Worm (Caenorhabditis elegans) whole organism, young adult: ENCODE data around the gene srd-28.
A peak's percentile ranks its signal among the peaks of the same experiment; 100 is the strongest.

Experiments
- B0019.2 ChIP-seq: fragments of 200-800 bp; sonication (Bioruptor generic); conservative IDR thresholded peaks from 2 replicates; pipeline ENCODE4 v1.3.6; 2022; ENCODE audit warnings: missing genetic modification reagents, missing genetic modification characterization, missing compliant biosample characterization
- C06A6.2 ChIP-seq: fragments of 200-800 bp; sonication (Bioruptor generic); conservative IDR thresholded peaks from 2 replicates; pipeline ENCODE4 v1.3.6; 2022; ENCODE audit warnings: missing genetic modification characterization, missing compliant biosample characterization
- F10E7.11 ChIP-seq: sonication (generic microtip); optimal IDR thresholded peaks from 2 replicates; lab custom pipeline; 2017; ENCODE audit warnings: mild to moderate bottlenecking, missing genetic modification characterization, moderate library complexity, missing compliant biosample characterization
- K11D2.4 ChIP-seq: fragments of 200-800 bp; sonication (Bioruptor generic); IDR thresholded peaks from 2 replicates; pipeline ENCODE4 v1.3.6; 2022; ENCODE audit warnings: missing genetic modification reagents, missing genetic modification characterization, missing compliant biosample characterization
- T26A5.8 ChIP-seq: sonication (generic microtip); optimal IDR thresholded peaks from 2 replicates; lab custom pipeline; 2016; ENCODE audit warnings: missing genetic modification characterization, missing compliant biosample characterization
- atf-7 ChIP-seq: sonication (generic microtip); optimal IDR thresholded peaks from 2 replicates; lab custom pipeline; 2017; ENCODE audit warnings: mild to moderate bottlenecking, missing genetic modification characterization, missing compliant biosample characterization
- attf-6 ChIP-seq: fragments of 200-800 bp; sonication (Bioruptor generic); IDR thresholded peaks from 2 replicates; pipeline ENCODE4 v1.3.6; 2022; ENCODE audit warnings: missing genetic modification reagents, missing genetic modification characterization, missing compliant biosample characterization
- ceh-100 ChIP-seq: fragments of 200-800 bp; sonication (Bioruptor generic); IDR thresholded peaks from 2 replicates; pipeline ENCODE4 v1.3.6; 2022; ENCODE audit warnings: missing genetic modification reagents, missing genetic modification characterization, missing compliant biosample characterization
- ceh-40 ChIP-seq: fragments of 200-800 bp; sonication (Bioruptor generic); IDR thresholded peaks from 2 replicates; pipeline ENCODE4 v1.3.6; 2022; ENCODE audit warnings: missing genetic modification characterization, missing compliant biosample characterization
- ceh-91 ChIP-seq: fragments of 200-800 bp; sonication (Bioruptor generic); IDR thresholded peaks from 2 replicates; pipeline ENCODE4 v1.3.6; 2022; ENCODE audit warnings: missing genetic modification reagents, missing genetic modification characterization, missing compliant biosample characterization
- dox-1 ChIP-seq: fragments of 200-800 bp; sonication (Bioruptor generic); IDR thresholded peaks from 2 replicates; pipeline ENCODE4 v1.3.6; 2022; ENCODE audit warnings: missing genetic modification reagents, missing genetic modification characterization, missing compliant biosample characterization
- dpl-1 ChIP-seq: fragments of 150-350 bp; optimal IDR thresholded peaks from 2 replicates; lab custom pipeline; 2014; ENCODE audit warnings: missing biosample characterization, missing genetic modification reagents, missing genetic modification characterization
- efl-1 ChIP-seq: fragments of 150-350 bp; optimal IDR thresholded peaks from 2 replicates; lab custom pipeline; 2014; ENCODE audit warnings: missing biosample characterization, missing genetic modification reagents, missing genetic modification characterization
- egl-44 ChIP-seq: fragments of 200-800 bp; sonication (Bioruptor generic); IDR thresholded peaks from 2 replicates; pipeline ENCODE4 v1.3.6; 2022; ENCODE audit warnings: missing genetic modification reagents, missing genetic modification characterization, missing compliant biosample characterization
- egrh-3 ChIP-seq: fragments of 200-800 bp; sonication (Bioruptor generic); IDR thresholded peaks from 2 replicates; pipeline ENCODE4 v1.3.6; 2022; ENCODE audit warnings: missing genetic modification reagents, missing genetic modification characterization, missing compliant biosample characterization
- him-1 ChIP-seq: sonication (generic microtip); optimal IDR thresholded peaks from 2 replicates; lab custom pipeline; 2016; ENCODE audit warnings: missing genotype, missing genetic modification reagents, missing genetic modification characterization, missing compliant biosample characterization
- hlh-26 ChIP-seq: fragments of 200-800 bp; sonication (Bioruptor generic); conservative IDR thresholded peaks from 2 replicates; pipeline ENCODE4 v1.3.6; 2022; ENCODE audit warnings: missing genetic modification reagents, missing genetic modification characterization, missing compliant biosample characterization
- hmg-20 ChIP-seq: fragments of 200-800 bp; sonication (Bioruptor generic); IDR thresholded peaks from 2 replicates; pipeline ENCODE4 v1.3.6; 2022; ENCODE audit warnings: missing genetic modification reagents, missing genetic modification characterization, missing compliant biosample characterization
- hsf-1 ChIP-seq: fragments of 200-800 bp; sonication (Bioruptor generic); IDR thresholded peaks from 2 replicates; pipeline ENCODE4 v1.3.6; 2022; ENCODE audit warnings: missing genetic modification reagents, missing genetic modification characterization, missing compliant biosample characterization
- lag-1 ChIP-seq: fragments of 200-800 bp; sonication (Bioruptor generic); IDR thresholded peaks from 2 replicates; pipeline ENCODE4 v1.3.6; 2022; ENCODE audit warnings: missing genetic modification reagents, missing genetic modification characterization, missing compliant biosample characterization
- let-526 ChIP-seq: fragments of 200-800 bp; sonication (Bioruptor generic); IDR thresholded peaks from 2 replicates; pipeline ENCODE4 v1.3.6; 2022; ENCODE audit warnings: missing genetic modification reagents, missing genetic modification characterization, missing compliant biosample characterization
- lin-26 ChIP-seq: fragments of 200-800 bp; sonication (Bioruptor generic); IDR thresholded peaks from 2 replicates; pipeline ENCODE4 v1.3.6; 2022; ENCODE audit warnings: missing genetic modification reagents, missing genetic modification characterization, missing compliant biosample characterization
- lin-40 ChIP-seq: sonication (generic microtip); optimal IDR thresholded peaks from 2 replicates; lab custom pipeline; 2016; ENCODE audit warnings: missing genetic modification characterization, mild to moderate bottlenecking, missing compliant biosample characterization, missing genotype, missing genetic modification reagents
- lin-54 ChIP-seq: fragments of 200-800 bp; sonication (Bioruptor generic); optimal IDR thresholded peaks from 2 replicates; lab custom pipeline; 2018; ENCODE audit warnings: mild to moderate bottlenecking, missing genetic modification characterization, missing compliant biosample characterization
- madf-10 ChIP-seq: sonication (generic microtip); optimal IDR thresholded peaks from 2 replicates; lab custom pipeline; 2016; ENCODE audit warnings: mild to moderate bottlenecking, missing genetic modification characterization, missing compliant biosample characterization
- madf-3 ChIP-seq: fragments of 200-800 bp; sonication (Bioruptor generic); IDR thresholded peaks from 2 replicates; pipeline ENCODE4 v1.3.6; 2022; ENCODE audit warnings: missing genetic modification reagents, missing genetic modification characterization, missing compliant biosample characterization
- madf-6 ChIP-seq: fragments of 200-800 bp; sonication (Bioruptor generic); IDR thresholded peaks from 2 replicates; pipeline ENCODE4 v1.3.6; 2022; ENCODE audit warnings: missing genetic modification reagents, missing genetic modification characterization, missing compliant biosample characterization
- mel-28 ChIP-seq: sonication (generic microtip); optimal IDR thresholded peaks from 2 replicates; lab custom pipeline; 2016; ENCODE audit warnings: borderline replicate concordance, mild to moderate bottlenecking, missing genetic modification characterization, missing compliant biosample characterization
- nfyb-1 ChIP-seq: fragments of 200-800 bp; sonication (Bioruptor generic); IDR thresholded peaks from 2 replicates; pipeline ENCODE4 v1.3.6; 2022; ENCODE audit warnings: missing genetic modification reagents, missing genetic modification characterization, missing compliant biosample characterization
- nhr-120 ChIP-seq: fragments of 200-800 bp; sonication (Bioruptor generic); IDR thresholded peaks from 2 replicates; pipeline ENCODE4 v1.3.6; 2022; ENCODE audit warnings: missing genetic modification characterization, missing compliant biosample characterization
- nhr-179 ChIP-seq: sonication (generic microtip); optimal IDR thresholded peaks from 2 replicates; lab custom pipeline; 2016; ENCODE audit warnings: mild to moderate bottlenecking, missing genetic modification characterization, missing compliant biosample characterization
- nhr-80 ChIP-seq: sonication (generic microtip); optimal IDR thresholded peaks from 2 replicates; lab custom pipeline; 2016; ENCODE audit warnings: missing genetic modification characterization, missing compliant biosample characterization
- nhr-90 ChIP-seq: sonication (generic microtip); optimal IDR thresholded peaks from 2 replicates; lab custom pipeline; 2016; ENCODE audit warnings: missing genotype, mild to moderate bottlenecking, missing genetic modification characterization, missing compliant biosample characterization
- pbrm-1 ChIP-seq: fragments of 200-800 bp; sonication (Bioruptor generic); IDR thresholded peaks from 2 replicates; pipeline ENCODE4 v1.3.6; 2022; ENCODE audit warnings: missing genetic modification reagents, missing genetic modification characterization, missing compliant biosample characterization
- snpc-1.1 ChIP-seq: sonication (generic microtip); optimal IDR thresholded peaks from 2 replicates; lab custom pipeline; 2017; ENCODE audit warnings: missing genetic modification characterization, mild to moderate bottlenecking, missing compliant biosample characterization, antibody characterized with exemption, moderate library complexity, missing genotype, missing genetic modification reagents; ENCODE audit not compliant: insufficient read depth
- tbp1 ChIP-seq: fragments of 200-800 bp; sonication (Bioruptor generic); optimal IDR thresholded peaks from 2 replicates; lab custom pipeline; 2018; ENCODE audit warnings: mild to moderate bottlenecking, missing genetic modification characterization, missing compliant biosample characterization
- xnd-1 ChIP-seq: sonication (generic microtip); optimal IDR thresholded peaks from 2 replicates; lab custom pipeline; 2016; ENCODE audit warnings: missing genotype, missing genetic modification reagents, missing genetic modification characterization, missing compliant biosample characterization

srd-28 gene

ce11 chrV:15285984-15286383 lies 35.6 kb downstream of the srd-28 start:
- TF ChIP-seq nhr-179 (tag; lab: Kevin White, UChicago), result no peak
- no peak for TF ChIP-seq hmg-20 (GFP tag; lab: Robert Waterston, UW)
- no peak for TF ChIP-seq xnd-1 (tag; lab: Kevin White, UChicago)
- TF ChIP-seq lin-54 (GFP tag; lab: Kevin White, UChicago), result no peak
- peak; percentile 89 for TF ChIP-seq atf-7 (tag; lab: Kevin White, UChicago)
- 0 out of 2 replicates have a peak, but pooled peaks have one; percentile 7 for TF ChIP-seq madf-3
- peak; percentile 59 for TF ChIP-seq nhr-80 (tag; lab: Kevin White, UChicago)

- TF ChIP-seq lin-40 (no peak), egl-44 (GFP tag; lab: Robert Waterston, UW) (no peak), him-1 (no peak)
- TF ChIP-seq, all 124 proteins: peak for 0
Observed at ce11 chrV:15287856-15288255, 37.5 kb downstream of the srd-28 start, which contains the start of gene cyp-34A1. cyp-34A1 (minus strand) TSS chrV:15287956.

- TF ChIP-seq nhr-179 (tag; lab: Kevin White, UChicago) (no peak), lag-1 (GFP tag; lab: Robert Waterston, UW) (no peak), dpl-1 (GFP tag; lab: Kevin White, UChicago) (no peak), hlh-26 (no peak), efl-1 (GFP tag; lab: Kevin White, UChicago) (no peak), T26A5.8 (tag; lab: Kevin White, UChicago) (no peak), C06A6.2 (GFP tag; lab: Robert Waterston, UW) (no peak), nhr-120 (GFP tag; lab: Robert Waterston, UW) (no peak), F10E7.11 (no peak), nfyb-1 (GFP tag; lab: Robert Waterston, UW) (no peak), nhr-80 (tag; lab: Kevin White, UChicago) (no peak), K11D2.4 (GFP tag; lab: Robert Waterston, UW) (no peak), lin-26 (GFP tag; lab: Robert Waterston, UW) (no peak), madf-10 (tag; lab: Kevin White, UChicago) (no peak), B0019.2 (no peak), mel-28 (tag; lab: Kevin White, UChicago) (no peak), let-526 (no peak), attf-6 (GFP tag; lab: Robert Waterston, UW) (no peak)
Observed at ce11 chrV:15290995-15291394, 40.6 kb downstream of the srd-28 start, which contains the start of gene cyp-34A2. cyp-34A2 (minus strand) TSS chrV:15291095.

ce11 chrV:15293865-15294264 lies 43.5 kb downstream of the srd-28 start, which contains the start of gene str-96:
str-96 (minus strand) TSS chrV:15293965.
- no peak for TF ChIP-seq snpc-1.1 (tag; lab: Kevin White, UChicago)
- TF ChIP-seq ceh-91 (GFP tag; lab: Robert Waterston, UW), result no peak
- TF ChIP-seq egrh-3, result no peak
- no peak for TF ChIP-seq pbrm-1 (GFP tag; lab: Robert Waterston, UW)
- no peak for TF ChIP-seq nhr-90 (tag; lab: Kevin White, UChicago)
- no peak for TF ChIP-seq hsf-1 (GFP tag; lab: Robert Waterston, UW)
- TF ChIP-seq tbp1, result no peak
- TF ChIP-seq efl-1 (GFP tag; lab: Kevin White, UChicago), result no peak

ce11 chrV:15295436-15295835 lies 45.0 kb downstream of the srd-28 start:
- peak; percentile 29; the same call in 1 of the 2 replicates for TF ChIP-seq egl-44 (GFP tag; lab: Robert Waterston, UW)
- TF ChIP-seq ceh-100 (GFP tag; lab: Robert Waterston, UW), result peak; percentile 53
- TF ChIP-seq hsf-1 (GFP tag; lab: Robert Waterston, UW), result peak; percentile 96
- 0 out of 2 replicates have a peak, but pooled peaks have one; percentile 19 for TF ChIP-seq egrh-3
- peak; percentile 77 for TF ChIP-seq dox-1 (GFP tag; lab: Robert Waterston, UW)
- TF ChIP-seq ceh-40 (GFP tag; lab: Robert Waterston, UW), result peak; percentile 63; the same call in 1 of the 2 replicates
- peak; percentile 50 for TF ChIP-seq madf-6 (GFP tag; lab: Robert Waterston, UW)
- TF ChIP-seq, all 124 proteins: peak for 7; not testable (repeated sequence) for 117
